Worm (Caenorhabditis elegans) whole organism, late embryonic: ENCODE data around the gene Y57G7A.11.

Experiments used
- K02D7.2 ChIP-seq: sonication (generic microtip); optimal IDR thresholded peaks from 2 replicates; lab custom pipeline; 2017; ENCODE audit warnings: mild to moderate bottlenecking, missing genetic modification characterization, missing compliant biosample characterization
- ceh-19 ChIP-seq: fragments of 200-800 bp; sonication (Bioruptor generic); optimal IDR thresholded peaks from 2 replicates; lab custom pipeline; 2018; ENCODE audit warnings: mild to moderate bottlenecking, missing genetic modification characterization, missing compliant biosample characterization
- ceh-2 ChIP-seq: sonication (generic microtip); optimal IDR thresholded peaks from 2 replicates; lab custom pipeline; 2016; ENCODE audit warnings: missing genotype, missing genetic modification characterization, missing compliant biosample characterization
- elt-4 ChIP-seq: sonication (generic microtip); optimal IDR thresholded peaks from 2 replicates; lab custom pipeline; 2016; ENCODE audit warnings: missing genetic modification characterization, missing compliant biosample characterization
- fkh-10 ChIP-seq: fragments of 150-350 bp; optimal IDR thresholded peaks from 2 replicates; lab custom pipeline; 2014; ENCODE audit warnings: missing biosample characterization, missing genetic modification reagents, missing genetic modification characterization
- ztf-16 ChIP-seq: sonication (generic microtip); optimal IDR thresholded peaks from 2 replicates; lab custom pipeline; 2017; ENCODE audit warnings: missing genetic modification characterization, missing compliant biosample characterization

ce11 chrII:1275439-1275838, 1.2 kb downstream of the Y57G7A.11 start, which contains the start of gene Y57G7A.5:
- TF ChIP-seq K02D7.2 (tag; lab: Kevin White, UChicago) = no peak
- TF ChIP-seq ceh-19 (GFP tag; lab: Kevin White, UChicago) = no peak
- TF ChIP-seq ceh-2 = no peak
- no peak for TF ChIP-seq fkh-10
- no peak for TF ChIP-seq elt-4
- TF ChIP-seq ztf-16 (tag; lab: Kevin White, UChicago) = no peak
